Fruit fly (Drosophila melanogaster) whole organism, prepupa: ENCODE data around the gene mtDNA-helicase.

Experiments used
- CG11902 ChIP-seq: fragments of 200-800 bp; sonication (Bioruptor generic); optimal IDR thresholded peaks from 3 replicates; lab custom pipeline; 2016; ENCODE audit warnings: missing biosample characterization, missing genetic modification characterization
- Eip93F ChIP-seq: fragments of 200-800 bp; sonication (Bioruptor generic); optimal IDR thresholded peaks from 2 replicates; lab custom pipeline; 2016; ENCODE audit warnings: missing biosample characterization, mild to moderate bottlenecking, missing genetic modification characterization
- Ets96B ChIP-seq: fragments of 200-800 bp; optimal IDR thresholded peaks from 2 replicates; lab custom pipeline; 2019; ENCODE audit warnings: missing biosample characterization, mild to moderate bottlenecking, missing genetic modification characterization, moderate library complexity
- fd59A ChIP-seq: fragments of 200-800 bp; sonication (Bioruptor generic); optimal IDR thresholded peaks from 2 replicates; lab custom pipeline; 2017; ENCODE audit warnings: missing biosample characterization, mild to moderate bottlenecking, missing genetic modification characterization, missing genetic modification reagents
- fkh ChIP-seq: fragments of 200-800 bp; sonication (Bioruptor generic); optimal IDR thresholded peaks from 3 replicates; lab custom pipeline; 2017; ENCODE audit warnings: missing biosample characterization, mild to moderate bottlenecking, missing genetic modification characterization, moderate library complexity
- salr ChIP-seq, 2 experiments: fragments of 200-800 bp; sonication (Bioruptor generic); optimal IDR thresholded peaks; 3 replicates each; lab custom pipeline; 2016 to 2018; ENCODE audit warnings: missing biosample characterization in 2 of 2, missing genetic modification characterization in 2 of 2, mild to moderate bottlenecking in 1 of 2
- vri ChIP-seq: fragments of 200-800 bp; sonication (Bioruptor generic); optimal IDR thresholded peaks from 3 replicates; lab custom pipeline; 2016; ENCODE audit warnings: missing biosample characterization, mild to moderate bottlenecking, missing genetic modification characterization

- TF ChIP-seq fkh (GFP tag; lab: Kevin White, UChicago): no peak
- TF ChIP-seq vri: no peak
- TF ChIP-seq fd59A (GFP tag; lab: Kevin White, UChicago): no peak
- TF ChIP-seq Eip93F (GFP tag; lab: Kevin White, UChicago): no peak
- no peak for TF ChIP-seq salr (GFP tag; optimal IDR thresholded peaks at IDR 0.05; lab: Kevin White, UChicago)
- no peak for TF ChIP-seq Ets96B (tag; lab: Kevin White, UChicago)
- TF ChIP-seq CG11902: no peak
Observed at dm6 chr2L:9924765-9925164, 31.5 kb upstream of the mtDNA-helicase start, which contains the start of the genes TbCMF46 and CG42366.
